Worm (Caenorhabditis elegans): ENCODE data around the gene R160.12.
"Not testable (repeated sequence)": the region's sequence is repeated elsewhere in the genome, so short reads cannot be mapped to it uniquely, and the experiment has no call there.

- not testable (repeated sequence) for TF ChIP-seq ama-1 (optimal IDR thresholded peaks at IDR 0.05); dve-1 (tag; optimal IDR thresholded peaks at IDR 0.05); nhr-232 (tag; optimal IDR thresholded peaks at IDR 0.05); nhr-11 (tag; optimal IDR thresholded peaks at IDR 0.05); tbx-2 (tag; optimal IDR thresholded peaks at IDR 0.05); sox-4 (tag; optimal IDR thresholded peaks at IDR 0.05); nfya-1 (tag; optimal IDR thresholded peaks at IDR 0.05); unc-86 (tag; optimal IDR thresholded peaks at IDR 0.05); mec-3 (tag; optimal IDR thresholded peaks at IDR 0.05; ENCODE audit: borderline replicate concordance); pha-4 (tag; optimal IDR thresholded peaks at IDR 0.05)
Measured at ce11 chrX:4335950-4336349, 41.6 kb downstream of the R160.12 start, which contains the start of gene cst-2.
